Worm (Caenorhabditis elegans): ENCODE measurements around the gene C53A3.3.
A peak's percentile ranks its signal among the peaks of the same experiment; 100 is the strongest.

The C53A3.3 gene

ce11 chrV:5730783-5731182 is 25.5 kb upstream of the C53A3.3 start, which contains the start of gene K09H11.15:
Gene K09H11.15 (minus strand): TSS chrV:5730883.
- no peak for TF ChIP-seq snpc-4 (tag; optimal IDR thresholded peaks at IDR 0.05)
- TF ChIP-seq egl-27 (tag; optimal IDR thresholded peaks at IDR 0.05): no peak
- TF ChIP-seq lin-15B (tag; optimal IDR thresholded peaks at IDR 0.05): no peak
- no peak for TF ChIP-seq zag-1 (tag; optimal IDR thresholded peaks at IDR 0.05)
- no peak for TF ChIP-seq ceh-16 (tag; optimal IDR thresholded peaks at IDR 0.05)
- TF ChIP-seq ZK546.5 (tag; optimal IDR thresholded peaks at IDR 0.05): no peak
- TF ChIP-seq fkh-10 (GFP tag; optimal IDR thresholded peaks at IDR 0.05): no peak

ce11 chrV:5736068-5736467 is 20.2 kb upstream of the C53A3.3 start, which contains the start of gene K09H11.6:
Gene K09H11.6 (minus strand): TSS chrV:5736168.
- TF ChIP-seq mml-1 (tag; optimal IDR thresholded peaks at IDR 0.05) (no peak), nfya-1 (tag; optimal IDR thresholded peaks at IDR 0.05; ENCODE audit: insufficient read depth) (peak; percentile 4), egl-5 (tag; optimal IDR thresholded peaks at IDR 0.05) (no peak)

ce11 chrV:5739438-5739837 is 16.9 kb upstream of the C53A3.3 start:
- no peak for TF ChIP-seq mml-1 (tag; optimal IDR thresholded peaks at IDR 0.05)

- TF ChIP-seq zag-1 (tag; optimal IDR thresholded peaks at IDR 0.05) (no peak), lin-39 (tag; optimal IDR thresholded peaks at IDR 0.05) (no peak), pqm-1 (tag; optimal IDR thresholded peaks at IDR 0.05) (no peak), fos-1 (tag; optimal IDR thresholded peaks at IDR 0.05) (no peak), lin-15B (tag; optimal IDR thresholded peaks at IDR 0.05) (no peak)
Observed at ce11 chrV:5741237-5741636, 15.1 kb upstream of the C53A3.3 start.

- no peak for TF ChIP-seq zag-1 (tag; optimal IDR thresholded peaks at IDR 0.05)
- TF ChIP-seq nhr-77 (tag; optimal IDR thresholded peaks at IDR 0.05): no peak
- no peak for TF ChIP-seq lin-15B (tag; optimal IDR thresholded peaks at IDR 0.05)
- no peak for TF ChIP-seq nhr-76 (tag; optimal IDR thresholded peaks at IDR 0.05)
- TF ChIP-seq elt-1 (tag; optimal IDR thresholded peaks at IDR 0.05): no peak
- no peak for TF ChIP-seq pha-4 (tag; optimal IDR thresholded peaks at IDR 0.05)
- no peak for TF ChIP-seq nhr-67 (tag; optimal IDR thresholded peaks at IDR 0.05)
- TF ChIP-seq ceh-9 (tag; optimal IDR thresholded peaks at IDR 0.05): no peak
- no peak for TF ChIP-seq nfya-1 (tag; optimal IDR thresholded peaks at IDR 0.05; ENCODE audit: insufficient read depth)
- TF ChIP-seq daf-12 (tag; optimal IDR thresholded peaks at IDR 0.05): no peak
- TF ChIP-seq unc-39 (tag; optimal IDR thresholded peaks at IDR 0.05): no peak
- no peak for TF ChIP-seq ztf-11 (tag; optimal IDR thresholded peaks at IDR 0.05)
- TF ChIP-seq fkh-2 (tag; optimal IDR thresholded peaks at IDR 0.05): no peak
- TF ChIP-seq lin-39 (tag; optimal IDR thresholded peaks at IDR 0.05): no peak
- no peak for TF ChIP-seq nhr-12 (tag; optimal IDR thresholded peaks at IDR 0.05)
- TF ChIP-seq pqm-1 (tag; optimal IDR thresholded peaks at IDR 0.05): no peak
- TF ChIP-seq ama-1 (optimal IDR thresholded peaks at IDR 0.05): no peak
- no peak for TF ChIP-seq nhr-28 (tag; optimal IDR thresholded peaks at IDR 0.05)
- no peak for TF ChIP-seq jun-1 (tag; optimal IDR thresholded peaks at IDR 0.05)
- TF ChIP-seq snpc-4 (tag; optimal IDR thresholded peaks at IDR 0.05): no peak
Observed at ce11 chrV:5746237-5746636, 10.1 kb upstream of the C53A3.3 start.

ce11 chrV:5747519-5747918 is 8.8 kb upstream of the C53A3.3 start, which contains the start of gene acds-10:
Gene acds-10 (plus strand): TSS chrV:5747819.
- peak; percentile 31 for TF ChIP-seq elt-2 (tag; optimal IDR thresholded peaks at IDR 0.05)
- TF ChIP-seq ztf-11 (tag; optimal IDR thresholded peaks at IDR 0.05): no peak
- TF ChIP-seq mml-1 (tag; optimal IDR thresholded peaks at IDR 0.05): no peak
- TF ChIP-seq pqm-1 (tag; optimal IDR thresholded peaks at IDR 0.05): peak; percentile 36
- TF ChIP-seq ztf-4 (tag; optimal IDR thresholded peaks at IDR 0.05): no peak

ce11 chrV:5753432-5753831 is 2.9 kb upstream of the C53A3.3 start, which contains the start of gene pgph-1:
Gene pgph-1 (minus strand): TSS chrV:5753532.
- TF ChIP-seq lin-15B (tag; optimal IDR thresholded peaks at IDR 0.05) (no peak), nhr-67 (tag; optimal IDR thresholded peaks at IDR 0.05) (no peak), ceh-9 (tag; optimal IDR thresholded peaks at IDR 0.05) (no peak), R02D3.7 (tag; optimal IDR thresholded peaks at IDR 0.05) (no peak), skn-1 (tag; optimal IDR thresholded peaks at IDR 0.05) (no peak), tbx-2 (tag; optimal IDR thresholded peaks at IDR 0.05) (no peak), nhr-12 (tag; optimal IDR thresholded peaks at IDR 0.05) (no peak), ztf-4 (tag; optimal IDR thresholded peaks at IDR 0.05) (no peak), nhr-23 (tag; optimal IDR thresholded peaks at IDR 0.05) (no peak)

Data from whole organism, L3 larva.